Worm (Caenorhabditis elegans) whole organism, young adult: ENCODE data around the gene tim-1.

Experiments used
- B0019.2 ChIP-seq: fragments of 200-800 bp; sonication (Bioruptor generic); conservative IDR thresholded peaks from 2 replicates; pipeline ENCODE4 v1.3.6; 2022; ENCODE audit warnings: missing genetic modification reagents, missing genetic modification characterization, missing compliant biosample characterization
- B0336.3 ChIP-seq: fragments of 200-800 bp; sonication (Bioruptor generic); IDR thresholded peaks from 2 replicates; pipeline ENCODE4 v1.3.6; 2022; ENCODE audit warnings: missing genetic modification characterization, missing compliant biosample characterization
- D2030.7 ChIP-seq: fragments of 200-800 bp; sonication (Bioruptor generic); IDR thresholded peaks from 2 replicates; pipeline ENCODE4 v1.3.6; 2022; ENCODE audit warnings: missing genetic modification reagents, missing genetic modification characterization, missing compliant biosample characterization
- F23B12.7 ChIP-seq: sonication (generic microtip); optimal IDR thresholded peaks from 2 replicates; lab custom pipeline; 2017; ENCODE audit warnings: missing genetic modification characterization, mild to moderate bottlenecking, missing compliant biosample characterization, antibody characterized with exemption, moderate library complexity; ENCODE audit not compliant: insufficient read depth
- F37B4.10 ChIP-seq: fragments of 200-800 bp; sonication (Bioruptor generic); IDR thresholded peaks from 2 replicates; pipeline ENCODE4 v1.3.6; 2022; ENCODE audit warnings: missing genetic modification characterization, missing compliant biosample characterization
- F39B2.1 ChIP-seq: fragments of 200-800 bp; sonication (Bioruptor generic); IDR thresholded peaks from 2 replicates; pipeline ENCODE4 v1.3.6; 2022; ENCODE audit warnings: missing genetic modification reagents, missing genetic modification characterization, missing compliant biosample characterization
- F49E8.2 ChIP-seq: sonication (generic microtip); optimal IDR thresholded peaks from 3 replicates; lab custom pipeline; 2017; ENCODE audit warnings: missing genetic modification characterization, mild to moderate bottlenecking, missing compliant biosample characterization, antibody characterized with exemption, moderate library complexity; ENCODE audit not compliant: insufficient read depth
- F52B5.7 ChIP-seq: sonication (generic microtip); optimal IDR thresholded peaks from 2 replicates; lab custom pipeline; 2016; ENCODE audit warnings: mild to moderate bottlenecking, missing genetic modification characterization, missing compliant biosample characterization
- Y53G8AR.9 ChIP-seq: fragments of 200-800 bp; sonication (Bioruptor generic); conservative IDR thresholded peaks from 2 replicates; pipeline ENCODE4 v1.3.6; 2022; ENCODE audit warnings: missing genetic modification reagents, missing genetic modification characterization, missing compliant biosample characterization
- Y56A3A.18 ChIP-seq: fragments of 200-800 bp; sonication (Bioruptor generic); IDR thresholded peaks from 2 replicates; pipeline ENCODE4 v1.3.6; 2022; ENCODE audit warnings: missing genetic modification reagents, missing genetic modification characterization, missing compliant biosample characterization
- Y79H2A.3 ChIP-seq: fragments of 200-800 bp; sonication (Bioruptor generic); conservative IDR thresholded peaks from 2 replicates; pipeline ENCODE4 v1.3.6; 2022; ENCODE audit warnings: missing genetic modification reagents, missing genetic modification characterization, missing compliant biosample characterization
- aptf-2 ChIP-seq: fragments of 200-800 bp; sonication (Bioruptor generic); conservative IDR thresholded peaks from 2 replicates; pipeline ENCODE4 v1.3.6; 2022; ENCODE audit warnings: missing genetic modification reagents, missing genetic modification characterization, missing compliant biosample characterization
- atf-7 ChIP-seq: sonication (generic microtip); optimal IDR thresholded peaks from 2 replicates; lab custom pipeline; 2017; ENCODE audit warnings: mild to moderate bottlenecking, missing genetic modification characterization, missing compliant biosample characterization
- cebp-2 ChIP-seq: fragments of 200-800 bp; sonication (Bioruptor generic); IDR thresholded peaks from 2 replicates; pipeline ENCODE4 v1.3.6; 2022; ENCODE audit warnings: missing genetic modification characterization, missing compliant biosample characterization
- ceh-58 ChIP-seq: fragments of 200-800 bp; sonication (Bioruptor generic); IDR thresholded peaks from 2 replicates; pipeline ENCODE4 v1.3.6; 2022; ENCODE audit warnings: missing genetic modification characterization, missing compliant biosample characterization
- ceh-79 ChIP-seq: sonication (generic microtip); optimal IDR thresholded peaks from 2 replicates; lab custom pipeline; 2017; ENCODE audit warnings: mild to moderate bottlenecking, missing genetic modification characterization, missing compliant biosample characterization
- chd-7 ChIP-seq: sonication (generic microtip); optimal IDR thresholded peaks from 2 replicates; lab custom pipeline; 2016; ENCODE audit warnings: mild to moderate bottlenecking, missing genetic modification characterization, moderate library complexity, missing compliant biosample characterization
- dpl-1 ChIP-seq: fragments of 150-350 bp; optimal IDR thresholded peaks from 2 replicates; lab custom pipeline; 2014; ENCODE audit warnings: missing biosample characterization, missing genetic modification reagents, missing genetic modification characterization
- egl-18 ChIP-seq: fragments of 200-800 bp; sonication (Bioruptor generic); IDR thresholded peaks from 2 replicates; pipeline ENCODE4 v1.3.6; 2022; ENCODE audit warnings: missing genetic modification reagents, missing genetic modification characterization, missing compliant biosample characterization
- egrh-3 ChIP-seq: fragments of 200-800 bp; sonication (Bioruptor generic); IDR thresholded peaks from 2 replicates; pipeline ENCODE4 v1.3.6; 2022; ENCODE audit warnings: missing genetic modification reagents, missing genetic modification characterization, missing compliant biosample characterization
- hsf-1 ChIP-seq: fragments of 200-800 bp; sonication (Bioruptor generic); IDR thresholded peaks from 2 replicates; pipeline ENCODE4 v1.3.6; 2022; ENCODE audit warnings: missing genetic modification reagents, missing genetic modification characterization, missing compliant biosample characterization
- let-526 ChIP-seq: fragments of 200-800 bp; sonication (Bioruptor generic); IDR thresholded peaks from 2 replicates; pipeline ENCODE4 v1.3.6; 2022; ENCODE audit warnings: missing genetic modification reagents, missing genetic modification characterization, missing compliant biosample characterization
- lin-26 ChIP-seq: fragments of 200-800 bp; sonication (Bioruptor generic); IDR thresholded peaks from 2 replicates; pipeline ENCODE4 v1.3.6; 2022; ENCODE audit warnings: missing genetic modification reagents, missing genetic modification characterization, missing compliant biosample characterization
- mel-28 ChIP-seq: sonication (generic microtip); optimal IDR thresholded peaks from 2 replicates; lab custom pipeline; 2016; ENCODE audit warnings: borderline replicate concordance, mild to moderate bottlenecking, missing genetic modification characterization, missing compliant biosample characterization
- mes-4 ChIP-seq: sonication (generic microtip); optimal IDR thresholded peaks from 2 replicates; lab custom pipeline; 2016; ENCODE audit warnings: missing genotype, missing genetic modification characterization, missing compliant biosample characterization
- mxl-1 ChIP-seq: sonication (generic microtip); optimal IDR thresholded peaks from 2 replicates; lab custom pipeline; 2016; ENCODE audit warnings: missing genetic modification characterization, missing compliant biosample characterization
- nfyb-1 ChIP-seq: fragments of 200-800 bp; sonication (Bioruptor generic); IDR thresholded peaks from 2 replicates; pipeline ENCODE4 v1.3.6; 2022; ENCODE audit warnings: missing genetic modification reagents, missing genetic modification characterization, missing compliant biosample characterization
- nhr-120 ChIP-seq: fragments of 200-800 bp; sonication (Bioruptor generic); IDR thresholded peaks from 2 replicates; pipeline ENCODE4 v1.3.6; 2022; ENCODE audit warnings: missing genetic modification characterization, missing compliant biosample characterization
- nhr-90 ChIP-seq: sonication (generic microtip); optimal IDR thresholded peaks from 2 replicates; lab custom pipeline; 2016; ENCODE audit warnings: missing genotype, mild to moderate bottlenecking, missing genetic modification characterization, missing compliant biosample characterization
- pbrm-1 ChIP-seq: fragments of 200-800 bp; sonication (Bioruptor generic); IDR thresholded peaks from 2 replicates; pipeline ENCODE4 v1.3.6; 2022; ENCODE audit warnings: missing genetic modification reagents, missing genetic modification characterization, missing compliant biosample characterization
- pha-4 ChIP-seq: fragments of 150-350 bp; sonication (generic microtip); optimal IDR thresholded peaks from 2 replicates; lab custom pipeline; 2014; ENCODE audit warnings: missing biosample characterization, missing genetic modification reagents, missing genetic modification characterization
- rcor-1 ChIP-seq: fragments of 200-800 bp; sonication (Bioruptor generic); IDR thresholded peaks from 2 replicates; pipeline ENCODE4 v1.3.6; 2022; ENCODE audit warnings: missing genetic modification reagents, missing genetic modification characterization, missing compliant biosample characterization
- unc-62 ChIP-seq: fragments of 150-350 bp; optimal IDR thresholded peaks from 2 replicates; lab custom pipeline; 2014; ENCODE audit warnings: missing biosample characterization, missing genetic modification reagents, missing genetic modification characterization
- zfh-2 ChIP-seq: fragments of 200-800 bp; sonication (Bioruptor generic); conservative IDR thresholded peaks from 2 replicates; pipeline ENCODE4 v1.3.6; 2022; ENCODE audit warnings: missing genetic modification reagents, missing genetic modification characterization, missing compliant biosample characterization
- zim-3 ChIP-seq: sonication (generic microtip); optimal IDR thresholded peaks from 2 replicates; lab custom pipeline; 2017; ENCODE audit warnings: mild to moderate bottlenecking, missing genetic modification characterization, moderate library complexity, missing compliant biosample characterization
- ztf-22 ChIP-seq: fragments of 200-800 bp; sonication (Bioruptor generic); optimal IDR thresholded peaks from 2 replicates; lab custom pipeline; 2018; ENCODE audit warnings: mild to moderate bottlenecking, missing genetic modification characterization, moderate library complexity, missing compliant biosample characterization
- ztf-28 ChIP-seq: fragments of 200-800 bp; sonication (Bioruptor generic); IDR thresholded peaks from 2 replicates; pipeline ENCODE4 v1.3.6; 2022; ENCODE audit warnings: missing genetic modification reagents, missing genetic modification characterization, missing compliant biosample characterization

Gene tim-1

ce11 chrIII:12215596-12215995 lies 34.4 kb downstream of the tim-1 start, which contains the start of gene Y75B8A.13:
Gene Y75B8A.13, minus strand, starts transcription at chrIII:12215696.
- no peak for TF ChIP-seq unc-62
- TF ChIP-seq Y56A3A.18 = no peak
- no peak for TF ChIP-seq mes-4
- TF ChIP-seq mxl-1 (tag; lab: Kevin White, UChicago) = no peak
- no peak for TF ChIP-seq chd-7 (tag; lab: Kevin White, UChicago)
- TF ChIP-seq F52B5.7 (tag; lab: Kevin White, UChicago) = no peak
- no peak for TF ChIP-seq nfyb-1
- TF ChIP-seq Y53G8AR.9 (GFP tag; lab: Robert Waterston, UW) = no peak
- TF ChIP-seq nhr-120 (GFP tag; lab: Robert Waterston, UW) = no peak
- no peak for TF ChIP-seq zim-3 (tag; lab: Kevin White, UChicago)
- no peak for TF ChIP-seq aptf-2
- TF ChIP-seq atf-7 (tag; lab: Kevin White, UChicago) = no peak
- TF ChIP-seq F39B2.1 = no peak
- no peak for TF ChIP-seq F49E8.2
- TF ChIP-seq F37B4.10 (GFP tag; lab: Robert Waterston, UW) = no peak
- no peak for TF ChIP-seq F23B12.7 (tag; lab: Kevin White, UChicago)
- TF ChIP-seq egl-18 (GFP tag; lab: Robert Waterston, UW) = no peak
- no peak for TF ChIP-seq nhr-90 (tag; lab: Kevin White, UChicago)
- TF ChIP-seq egrh-3 (GFP tag; lab: Robert Waterston, UW) = no peak
- no peak for TF ChIP-seq let-526 (GFP tag; lab: Robert Waterston, UW)

- TF ChIP-seq hsf-1 (GFP tag; lab: Robert Waterston, UW) = no peak
- TF ChIP-seq ceh-58 = 0 out of 2 replicates have a peak, but pooled peaks have one; percentile 16
- TF ChIP-seq rcor-1 (GFP tag; lab: Robert Waterston, UW) = no peak
- TF ChIP-seq mel-28 (tag; lab: Kevin White, UChicago) = no peak
- TF ChIP-seq, all 124 proteins: peak for 1
These were observed 42.4 kb downstream of the tim-1 start for ce11 chrIII:12207574-12207973.

DNA sequence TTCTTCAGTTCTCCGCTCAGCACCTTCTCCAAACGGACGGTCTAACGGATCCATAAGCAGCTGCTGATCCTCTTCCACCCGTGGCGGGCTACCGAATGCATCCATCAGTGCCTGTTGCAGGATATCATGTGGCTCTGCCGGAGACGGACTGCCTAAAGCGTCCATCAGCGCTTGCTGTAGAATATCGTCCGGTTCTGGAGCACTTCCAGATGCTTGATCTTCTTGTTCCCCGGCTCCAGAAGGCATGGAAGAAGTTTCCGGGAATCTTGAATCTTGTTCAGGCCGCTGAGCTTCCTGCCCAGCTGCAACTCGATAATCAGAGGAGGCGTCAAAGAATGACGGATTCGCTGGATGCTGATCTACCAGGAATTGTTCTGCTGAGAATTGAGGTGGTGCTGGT lies 44.7 kb downstream of the tim-1 start:
- TF ChIP-seq zfh-2 (peak; percentile 66), Y79H2A.3 (GFP tag; lab: Robert Waterston, UW) (no peak), lin-26 (GFP tag; lab: Robert Waterston, UW) (0 out of 2 replicates have a peak, but pooled peaks have one; percentile 28)

- TF ChIP-seq B0336.3 (no peak), ceh-79 (tag; lab: Kevin White, UChicago) (no peak)
These were observed 47.5 kb downstream of the tim-1 start, which contains the start of gene osm-12 for ce11 chrIII:12202437-12202836. Gene osm-12, minus strand, starts transcription at chrIII:12202537.

DNA sequence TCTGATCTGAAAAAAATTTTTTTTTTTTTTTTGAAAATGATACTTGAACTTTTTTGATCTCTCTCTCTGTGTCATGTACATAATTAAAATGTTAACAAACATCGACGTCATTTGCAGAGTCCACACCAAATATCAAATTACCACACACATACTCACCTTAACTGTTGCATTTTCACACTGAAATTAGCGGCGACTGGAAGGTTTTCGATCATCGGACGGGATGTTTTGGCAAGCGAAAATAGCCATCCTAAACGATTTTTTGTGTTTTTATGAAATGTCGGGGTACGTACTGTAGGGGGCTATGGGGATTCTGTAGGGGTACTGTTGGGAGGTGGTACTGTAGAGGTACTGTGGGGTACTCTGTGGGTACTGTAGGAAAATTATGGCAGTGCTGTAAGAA lies 51.8 kb downstream of the tim-1 start:
- no peak for TF ChIP-seq pbrm-1
- no peak for TF ChIP-seq cebp-2 (GFP tag; lab: Robert Waterston, UW)
- no peak for TF ChIP-seq egl-18 (GFP tag; lab: Robert Waterston, UW)
- TF ChIP-seq dpl-1 (GFP tag; lab: Kevin White, UChicago) = no peak
- TF ChIP-seq D2030.7 (GFP tag; lab: Robert Waterston, UW) = no peak
- no peak for TF ChIP-seq aptf-2
- TF ChIP-seq pha-4 (tag; lab: Kevin White, UChicago) = no peak
- TF ChIP-seq ztf-28 (GFP tag; lab: Robert Waterston, UW) = no peak
- TF ChIP-seq B0019.2 (GFP tag; lab: Robert Waterston, UW) = no peak
- no peak for TF ChIP-seq ztf-22 (GFP tag; lab: Kevin White, UChicago)
- TF ChIP-seq, all 124 proteins: peak for 0
